Fruit fly (Drosophila melanogaster) whole organism, embryonic: ENCODE measurements around the gene CG13653.

ENCODE experiments used
- Asciz ChIP-seq: fragments of 200-800 bp; sonication (Bioruptor generic); optimal IDR thresholded peaks from 2 replicates; lab custom pipeline; 2017; ENCODE audit warnings: missing biosample characterization, mild to moderate bottlenecking, missing genetic modification characterization, missing genetic modification reagents
- BEAF-32 ChIP-seq: fragments of 200-800 bp; sonication (Bioruptor generic); optimal IDR thresholded peaks from 3 replicates; lab custom pipeline; 2017; ENCODE audit warnings: missing biosample characterization, missing genetic modification characterization, mild to moderate bottlenecking, moderate library complexity, missing genetic modification reagents
- CG11398 ChIP-seq: fragments of 200-800 bp; sonication (Bioruptor generic); optimal IDR thresholded peaks from 2 replicates; lab custom pipeline; 2016; ENCODE audit warnings: missing biosample characterization, missing genetic modification characterization
- CG12104 ChIP-seq: fragments of 200-800 bp; sonication (Bioruptor generic); optimal IDR thresholded peaks from 3 replicates; lab custom pipeline; 2016; ENCODE audit warnings: missing biosample characterization, missing genetic modification characterization
- CG12299 ChIP-seq: fragments of 200-800 bp; sonication (Bioruptor generic); optimal IDR thresholded peaks from 2 replicates; lab custom pipeline; 2018; ENCODE audit warnings: missing biosample characterization, mild to moderate bottlenecking, missing genetic modification characterization
- CG13123 ChIP-seq: fragments of 200-800 bp; sonication (Bioruptor generic); optimal IDR thresholded peaks from 2 replicates; lab custom pipeline; 2016; ENCODE audit warnings: missing biosample characterization, missing genetic modification characterization
- CG15011 ChIP-seq: fragments of 200-800 bp; sonication (Bioruptor generic); optimal IDR thresholded peaks from 3 replicates; lab custom pipeline; 2018; ENCODE audit warnings: missing biosample characterization, mild to moderate bottlenecking, missing genetic modification characterization
- CG15696 ChIP-seq: fragments of 200-800 bp; sonication (Bioruptor generic); optimal IDR thresholded peaks from 2 replicates; lab custom pipeline; 2019; ENCODE audit warnings: missing biosample characterization, mild to moderate bottlenecking, missing genetic modification characterization, moderate library complexity
- CG17802 ChIP-seq: fragments of 200-800 bp; sonication (Bioruptor generic); optimal IDR thresholded peaks from 2 replicates; lab custom pipeline; 2018; ENCODE audit warnings: missing biosample characterization, mild to moderate bottlenecking, missing genetic modification characterization, moderate library complexity
- CG3281 ChIP-seq: fragments of 200-800 bp; sonication (Bioruptor generic); optimal IDR thresholded peaks from 3 replicates; lab custom pipeline; 2017; ENCODE audit warnings: missing biosample characterization, mild to moderate bottlenecking, missing genetic modification characterization
- CG34224 ChIP-seq: fragments of 200-800 bp; sonication (Bioruptor generic); IDR thresholded peaks from 3 replicates; pipeline ENCODE4 v1.3.6; 2022; ENCODE audit warnings: missing biosample characterization, missing genetic modification characterization; ENCODE audit not compliant: partially characterized antibody
- CG34376 ChIP-seq: fragments of 200-800 bp; sonication (Bioruptor generic); optimal IDR thresholded peaks from 2 replicates; lab custom pipeline; 2018; ENCODE audit warnings: missing biosample characterization, mild to moderate bottlenecking, missing genetic modification characterization
- CG4854 ChIP-seq: fragments of 200-800 bp; sonication (Bioruptor generic); optimal IDR thresholded peaks from 2 replicates; lab custom pipeline; 2016; ENCODE audit warnings: missing biosample characterization, missing genetic modification characterization, inconsistent platforms
- CG6813 ChIP-seq: fragments of 200-800 bp; sonication (Bioruptor generic); optimal IDR thresholded peaks from 2 replicates; lab custom pipeline; 2017; ENCODE audit warnings: missing biosample characterization, missing genetic modification characterization, mild to moderate bottlenecking, moderate library complexity, missing genetic modification reagents
- CG7556 ChIP-seq: fragments of 200-800 bp; sonication (Bioruptor generic); optimal IDR thresholded peaks from 2 replicates; lab custom pipeline; 2017; ENCODE audit warnings: missing biosample characterization, mild to moderate bottlenecking, missing genetic modification characterization
- CG7928 ChIP-seq: fragments of 200-800 bp; sonication (Bioruptor generic); optimal IDR thresholded peaks from 2 replicates; lab custom pipeline; 2017; ENCODE audit warnings: missing biosample characterization, mild to moderate bottlenecking, missing genetic modification characterization
- CG8089 ChIP-seq: fragments of 200-800 bp; sonication (Bioruptor generic); optimal IDR thresholded peaks from 3 replicates; lab custom pipeline; 2016; ENCODE audit warnings: missing biosample characterization, missing genetic modification characterization
- CG8388 ChIP-seq: fragments of 200-800 bp; sonication (Bioruptor generic); optimal IDR thresholded peaks from 2 replicates; lab custom pipeline; 2019; ENCODE audit warnings: missing biosample characterization, mild to moderate bottlenecking, missing genetic modification characterization, moderate library complexity
- CkIIα-i1 ChIP-seq: fragments of 200-800 bp; sonication (Bioruptor generic); IDR thresholded peaks from 2 replicates; pipeline ENCODE4 v1.3.6; 2022; ENCODE audit warnings: missing biosample characterization, missing genetic modification characterization
- Deaf1 ChIP-seq: fragments of 200-800 bp; optimal IDR thresholded peaks from 3 replicates; lab custom pipeline; 2019; ENCODE audit warnings: missing biosample characterization, mild to moderate bottlenecking, missing genetic modification characterization, moderate library complexity
- Hand ChIP-seq: fragments of 200-800 bp; sonication (Bioruptor generic); optimal IDR thresholded peaks from 2 replicates; lab custom pipeline; 2017; ENCODE audit warnings: mild to moderate bottlenecking, missing biosample characterization, missing genetic modification reagents, missing genetic modification characterization
- MESR4 ChIP-seq: fragments of 200-800 bp; sonication (Bioruptor generic); optimal IDR thresholded peaks from 2 replicates; lab custom pipeline; 2018; ENCODE audit warnings: missing biosample characterization, mild to moderate bottlenecking, missing genetic modification characterization, moderate library complexity
- Myb ChIP-seq: fragments of 200-800 bp; sonication (Bioruptor generic); optimal IDR thresholded peaks from 2 replicates; lab custom pipeline; 2016; ENCODE audit warnings: missing biosample characterization, missing genetic modification characterization
- Optix ChIP-seq: fragments of 200-800 bp; sonication (Bioruptor generic); IDR thresholded peaks from 3 replicates; pipeline ENCODE4 v1.3.6; 2022; ENCODE audit warnings: missing biosample characterization, missing genetic modification characterization
- PHDP ChIP-seq: fragments of 200-800 bp; sonication (Bioruptor generic); optimal IDR thresholded peaks from 3 replicates; lab custom pipeline; 2018; ENCODE audit warnings: missing biosample characterization, mild to moderate bottlenecking, missing genetic modification characterization, moderate library complexity
- Sin3A ChIP-seq: fragments of >200 bp; optimal IDR thresholded peaks from 2 replicates; lab custom pipeline; 2018
- Sox102F ChIP-seq: fragments of 200-800 bp; sonication (Bioruptor generic); optimal IDR thresholded peaks from 2 replicates; lab custom pipeline; 2018; ENCODE audit warnings: missing biosample characterization, mild to moderate bottlenecking, missing genetic modification characterization, moderate library complexity
- Ssrp ChIP-seq: fragments of 200-800 bp; sonication (Bioruptor generic); optimal IDR thresholded peaks from 2 replicates; lab custom pipeline; 2018; ENCODE audit warnings: missing biosample characterization, mild to moderate bottlenecking, missing genetic modification characterization, moderate library complexity
- Taf1 ChIP-seq: fragments of 200-800 bp; sonication (Bioruptor generic); IDR thresholded peaks from 2 replicates; pipeline ENCODE4 v1.3.6; 2022; ENCODE audit warnings: missing biosample characterization, missing genetic modification characterization
- abd-A ChIP-seq: fragments of 200-800 bp; sonication (Bioruptor generic); optimal IDR thresholded peaks from 3 replicates; lab custom pipeline; 2019; ENCODE audit warnings: missing biosample characterization, mild to moderate bottlenecking, missing genetic modification characterization, moderate library complexity
- ac ChIP-seq: fragments of 200-800 bp; sonication (Bioruptor generic); optimal IDR thresholded peaks from 3 replicates; lab custom pipeline; 2017; ENCODE audit warnings: missing biosample characterization, mild to moderate bottlenecking, missing genetic modification characterization
- ash1 ChIP-seq: fragments of 200-800 bp; sonication (Bioruptor generic); optimal IDR thresholded peaks from 2 replicates; lab custom pipeline; 2018; ENCODE audit warnings: missing biosample characterization, mild to moderate bottlenecking, missing genetic modification characterization
- bsh ChIP-seq, 2 experiments: fragments of 200-800 bp; sonication (Bioruptor generic); optimal IDR thresholded peaks; 2 replicates each; lab custom pipeline; 2017 to 2018; ENCODE audit warnings: mild to moderate bottlenecking in 2 of 2, missing biosample characterization in 2 of 2, missing genetic modification characterization in 2 of 2, moderate library complexity in 1 of 2
- chinmo ChIP-seq: fragments of 200-800 bp; sonication (Bioruptor generic); IDR thresholded peaks from 4 replicates; pipeline ENCODE4 v1.3.6; 2022; ENCODE audit warnings: missing biosample characterization, missing genetic modification characterization; ENCODE audit not compliant: partially characterized antibody
- fd96Cb ChIP-seq: fragments of 200-800 bp; sonication (Bioruptor generic); optimal IDR thresholded peaks from 2 replicates; lab custom pipeline; 2018; ENCODE audit warnings: missing biosample characterization, mild to moderate bottlenecking, missing genetic modification characterization, moderate library complexity
- gcm ChIP-seq: fragments of 200-800 bp; sonication (Bioruptor generic); optimal IDR thresholded peaks from 2 replicates; lab custom pipeline; 2019; ENCODE audit warnings: missing biosample characterization, mild to moderate bottlenecking, missing genetic modification characterization, moderate library complexity
- gcm2 ChIP-seq: fragments of 200-800 bp; sonication (Bioruptor generic); optimal IDR thresholded peaks from 2 replicates; lab custom pipeline; 2016; ENCODE audit warnings: missing biosample characterization, missing genetic modification characterization
- gsb ChIP-seq: fragments of 200-800 bp; sonication (Bioruptor generic); IDR thresholded peaks from 2 replicates; pipeline ENCODE4 v1.3.6; 2022; ENCODE audit warnings: missing biosample characterization, missing genetic modification characterization
- hb ChIP-seq: fragments of 200-800 bp; sonication (Bioruptor generic); IDR thresholded peaks from 3 replicates; pipeline ENCODE4 v1.3.6; 2022; ENCODE audit warnings: missing biosample characterization, missing genetic modification characterization; ENCODE audit not compliant: partially characterized antibody
- hth ChIP-seq: fragments of >200 bp; optimal IDR thresholded peaks from 2 replicates; lab custom pipeline; 2017; ENCODE audit warnings: inconsistent platforms
- pita ChIP-seq: fragments of 200-800 bp; sonication (Bioruptor generic); optimal IDR thresholded peaks from 2 replicates; lab custom pipeline; 2017; ENCODE audit warnings: missing biosample characterization, mild to moderate bottlenecking, missing genetic modification characterization
- pum ChIP-seq: fragments of 200-800 bp; sonication (Bioruptor generic); optimal IDR thresholded peaks from 2 replicates; lab custom pipeline; 2016; ENCODE audit warnings: missing biosample characterization, missing genetic modification characterization
- ro ChIP-seq: fragments of 200-800 bp; sonication (Bioruptor generic); IDR thresholded peaks from 2 replicates; pipeline ENCODE4 v1.3.6; 2022; ENCODE audit warnings: missing biosample characterization, missing genetic modification characterization
- sens ChIP-seq: fragments of 200-800 bp; sonication (Bioruptor generic); peaks from one replicate; lab custom pipeline; 2016; ENCODE audit warnings: missing biosample characterization, missing genetic modification characterization
- sisA ChIP-seq: fragments of 200-800 bp; sonication (Bioruptor generic); IDR thresholded peaks from 2 replicates; pipeline ENCODE4 v1.3.6; 2022; ENCODE audit warnings: missing biosample characterization, missing genetic modification characterization
- slbo ChIP-seq: fragments of 200-800 bp; sonication (Bioruptor generic); IDR thresholded peaks from 2 replicates; pipeline ENCODE4 v1.3.6; 2022; ENCODE audit warnings: missing biosample characterization, missing genetic modification characterization
- sug ChIP-seq: fragments of 200-800 bp; optimal IDR thresholded peaks from 2 replicates; lab custom pipeline; 2019; ENCODE audit warnings: missing biosample characterization, mild to moderate bottlenecking, missing genetic modification characterization, moderate library complexity
- tgo ChIP-seq: fragments of 200-800 bp; sonication (Bioruptor generic); IDR thresholded peaks from 3 replicates; pipeline ENCODE4 v1.3.6; 2022; ENCODE audit warnings: missing biosample characterization, missing genetic modification characterization
- tin ChIP-seq: fragments of 200-800 bp; sonication (Bioruptor generic); optimal IDR thresholded peaks from 3 replicates; lab custom pipeline; 2016; ENCODE audit warnings: missing biosample characterization, missing genetic modification characterization
- zf30C ChIP-seq: fragments of 200-800 bp; sonication (Bioruptor generic); optimal IDR thresholded peaks from 3 replicates; lab custom pipeline; 2018; ENCODE audit warnings: missing biosample characterization, mild to moderate bottlenecking, missing genetic modification characterization

The CG13653 gene

DNA sequence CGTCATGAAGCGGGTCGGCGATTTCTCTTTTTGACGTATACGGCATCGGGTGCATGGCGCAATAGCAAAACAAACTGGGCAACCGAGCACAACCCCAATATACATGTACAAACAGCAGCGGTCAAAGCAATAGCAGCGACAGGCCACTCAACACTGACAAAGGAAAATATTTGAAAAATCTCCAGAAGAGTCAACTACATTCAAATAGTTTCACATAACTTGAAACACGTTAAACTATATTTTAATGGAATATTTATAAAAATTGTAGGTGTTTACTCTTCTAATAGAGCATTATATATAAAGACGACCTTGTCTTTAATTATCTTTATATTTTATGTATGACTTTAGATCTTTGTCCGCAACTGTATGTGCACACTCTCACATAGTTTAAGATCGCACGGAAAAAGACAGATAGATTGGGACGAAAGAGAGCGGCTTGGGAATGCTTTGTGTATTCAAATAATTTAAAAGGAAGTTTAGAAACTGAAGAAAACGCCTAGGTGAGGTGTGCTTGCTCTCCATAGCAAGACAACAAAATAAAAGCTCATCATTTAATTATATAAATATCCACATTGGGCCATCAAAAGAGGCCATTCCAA lies 12.2 kb downstream of the CG13653 start (continued):
- TF ChIP-seq gcm (GFP tag; lab: Kevin White, UChicago) (peak; percentile 79), CG6813 (peak; percentile 21), CG15696 (tag; lab: Kevin White, UChicago) (peak; percentile 64), hth (lab: Kevin White, UChicago) (no peak), gsb (peak; percentile 24; the same call in 1 of the 2 replicates), sisA (GFP tag; lab: Robert Waterston, UW) (peak; percentile 69), Sin3A (lab: Kevin White, UChicago) (no peak), bsh (GFP tag; optimal IDR thresholded peaks at IDR 0.05; lab: Kevin White, UChicago) (peak; percentile 75 to 82), CG34224 (GFP tag; lab: Robert Waterston, UW) (no peak), CG12299 (tag; lab: Kevin White, UChicago) (peak; percentile 54), gcm2 (GFP tag; lab: Kevin White, UChicago) (peak; percentile 41), Asciz (GFP tag; lab: Kevin White, UChicago) (peak; percentile 72), ac (peak; percentile 18), CG17802 (tag; lab: Kevin White, UChicago) (peak; percentile 21), Sox102F (GFP tag; lab: Kevin White, UChicago) (peak; percentile 83), CG3281 (GFP tag; lab: Kevin White, UChicago) (peak; percentile 75), BEAF-32 (GFP tag; lab: Kevin White, UChicago) (no peak), Myb (GFP tag; lab: Kevin White, UChicago) (no peak), CG8388 (GFP tag; lab: Kevin White, UChicago) (peak; percentile 78), zf30C (GFP tag; lab: Kevin White, UChicago) (no peak), CG12104 (GFP tag; lab: Kevin White, UChicago) (peak; percentile 67), tin (peak; percentile 65), fd96Cb (tag; lab: Kevin White, UChicago) (peak; percentile 73), ro (GFP tag; lab: Robert Waterston, UW) (no peak), CG4854 (GFP tag; lab: Kevin White, UChicago) (peak; percentile 24), CG7928 (GFP tag; lab: Kevin White, UChicago) (peak; percentile 4), tgo (GFP tag; lab: Robert Waterston, UW) (peak; percentile 79), CkIIα-i1 (GFP tag; lab: Robert Waterston, UW) (no peak), Taf1 (GFP tag; lab: Robert Waterston, UW) (0 out of 2 replicates have a peak, but pooled peaks have one; percentile 16), PHDP (peak; percentile 80), Ssrp (tag; lab: Kevin White, UChicago) (peak; percentile 75), MESR4 (GFP tag; lab: Kevin White, UChicago) (no peak), CG7556 (peak; percentile 74), pum (peak; percentile 31), abd-A (tag; lab: Kevin White, UChicago) (no peak), ash1 (GFP tag; lab: Kevin White, UChicago) (no peak), Optix (peak; percentile 38; the same call in 1 of the 3 replicates), hb (GFP tag; lab: Robert Waterston, UW) (no peak), CG34376 (GFP tag; lab: Kevin White, UChicago) (peak; percentile 5), sug (peak; percentile 44), CG13123 (GFP tag; lab: Kevin White, UChicago) (no peak), Deaf1 (tag; lab: Kevin White, UChicago) (peak; percentile 49), CG11398 (no peak), slbo (GFP tag; lab: Robert Waterston, UW) (peak; percentile 65), Hand (no peak), pita (no peak), CG15011 (peak; percentile 60), CG8089 (no peak), sens (GFP tag; lab: Kevin White, UChicago) (peak; percentile 91), chinmo (GFP tag; lab: Robert Waterston, UW) (no peak)
